Worm (Caenorhabditis elegans) whole organism, young adult: ENCODE data around the gene htrl-1.

Source experiments
- B0035.1 ChIP-seq: sonication (generic microtip); optimal IDR thresholded peaks from 2 replicates; lab custom pipeline; 2016; ENCODE audit warnings: missing genetic modification characterization, mild to moderate bottlenecking, missing compliant biosample characterization, missing genotype, missing genetic modification reagents
- C06A6.2 ChIP-seq: fragments of 200-800 bp; sonication (Bioruptor generic); conservative IDR thresholded peaks from 2 replicates; pipeline ENCODE4 v1.3.6; 2022; ENCODE audit warnings: missing genetic modification characterization, missing compliant biosample characterization
- F10E7.11 ChIP-seq: sonication (generic microtip); optimal IDR thresholded peaks from 2 replicates; lab custom pipeline; 2017; ENCODE audit warnings: mild to moderate bottlenecking, missing genetic modification characterization, moderate library complexity, missing compliant biosample characterization
- F22D6.2 ChIP-seq: sonication (generic microtip); optimal IDR thresholded peaks from 2 replicates; lab custom pipeline; 2016; ENCODE audit warnings: mild to moderate bottlenecking, missing genetic modification characterization, missing compliant biosample characterization
- F23B12.7 ChIP-seq: sonication (generic microtip); optimal IDR thresholded peaks from 2 replicates; lab custom pipeline; 2017; ENCODE audit warnings: missing genetic modification characterization, mild to moderate bottlenecking, missing compliant biosample characterization, antibody characterized with exemption, moderate library complexity; ENCODE audit not compliant: insufficient read depth
- F37B4.10 ChIP-seq: fragments of 200-800 bp; sonication (Bioruptor generic); IDR thresholded peaks from 2 replicates; pipeline ENCODE4 v1.3.6; 2022; ENCODE audit warnings: missing genetic modification characterization, missing compliant biosample characterization
- K11D2.4 ChIP-seq: fragments of 200-800 bp; sonication (Bioruptor generic); IDR thresholded peaks from 2 replicates; pipeline ENCODE4 v1.3.6; 2022; ENCODE audit warnings: missing genetic modification reagents, missing genetic modification characterization, missing compliant biosample characterization
- K12H6.12 ChIP-seq: fragments of 200-800 bp; sonication (Bioruptor generic); optimal IDR thresholded peaks from 2 replicates; lab custom pipeline; 2018; ENCODE audit warnings: mild to moderate bottlenecking, missing genetic modification characterization, missing compliant biosample characterization
- T26A5.8 ChIP-seq: sonication (generic microtip); optimal IDR thresholded peaks from 2 replicates; lab custom pipeline; 2016; ENCODE audit warnings: missing genetic modification characterization, missing compliant biosample characterization
- Y53F4B.3 ChIP-seq: fragments of 200-800 bp; sonication (Bioruptor generic); IDR thresholded peaks from 2 replicates; pipeline ENCODE4 v1.3.6; 2022; ENCODE audit warnings: missing genetic modification reagents, missing genetic modification characterization, missing compliant biosample characterization
- Y79H2A.3 ChIP-seq: fragments of 200-800 bp; sonication (Bioruptor generic); conservative IDR thresholded peaks from 2 replicates; pipeline ENCODE4 v1.3.6; 2022; ENCODE audit warnings: missing genetic modification reagents, missing genetic modification characterization, missing compliant biosample characterization
- Y95B8A.8 ChIP-seq: fragments of 200-800 bp; sonication (Bioruptor generic); IDR thresholded peaks from 2 replicates; pipeline ENCODE4 v1.3.6; 2022; ENCODE audit warnings: missing genetic modification reagents, missing genetic modification characterization, missing compliant biosample characterization
- ama-1 ChIP-seq, 3 experiments: fragments of 150-350 bp in 1 of 3; sonication (generic microtip) in 2 of 3; optimal IDR thresholded peaks; 2 replicates each; lab custom pipeline; 2014 to 2018; ENCODE audit warnings: missing biosample characterization in 2 of 3, missing genetic modification characterization in 2 of 3, missing genetic modification reagents in 2 of 3
- atf-7 ChIP-seq: sonication (generic microtip); optimal IDR thresholded peaks from 2 replicates; lab custom pipeline; 2017; ENCODE audit warnings: mild to moderate bottlenecking, missing genetic modification characterization, missing compliant biosample characterization
- attf-5 ChIP-seq: fragments of 200-800 bp; sonication (Bioruptor generic); optimal IDR thresholded peaks from 2 replicates; lab custom pipeline; 2018; ENCODE audit warnings: mild to moderate bottlenecking, missing genetic modification characterization, missing compliant biosample characterization
- bed-2 ChIP-seq: fragments of 200-800 bp; sonication (Bioruptor generic); IDR thresholded peaks from 2 replicates; pipeline ENCODE4 v1.3.6; 2022; ENCODE audit warnings: missing genetic modification reagents, missing genetic modification characterization, missing compliant biosample characterization
- ceh-27 ChIP-seq: fragments of 200-800 bp; sonication (Bioruptor generic); optimal IDR thresholded peaks from 2 replicates; lab custom pipeline; 2018; ENCODE audit warnings: mild to moderate bottlenecking, missing genetic modification characterization, moderate library complexity, missing compliant biosample characterization
- ceh-58 ChIP-seq: fragments of 200-800 bp; sonication (Bioruptor generic); IDR thresholded peaks from 2 replicates; pipeline ENCODE4 v1.3.6; 2022; ENCODE audit warnings: missing genetic modification characterization, missing compliant biosample characterization
- die-1 ChIP-seq: sonication (generic microtip); optimal IDR thresholded peaks from 2 replicates; lab custom pipeline; 2016; ENCODE audit warnings: missing genotype, mild to moderate bottlenecking, missing genetic modification characterization, missing compliant biosample characterization
- dox-1 ChIP-seq: fragments of 200-800 bp; sonication (Bioruptor generic); IDR thresholded peaks from 2 replicates; pipeline ENCODE4 v1.3.6; 2022; ENCODE audit warnings: missing genetic modification reagents, missing genetic modification characterization, missing compliant biosample characterization
- dpl-1 ChIP-seq: fragments of 150-350 bp; optimal IDR thresholded peaks from 2 replicates; lab custom pipeline; 2014; ENCODE audit warnings: missing biosample characterization, missing genetic modification reagents, missing genetic modification characterization
- egl-18 ChIP-seq: fragments of 200-800 bp; sonication (Bioruptor generic); IDR thresholded peaks from 2 replicates; pipeline ENCODE4 v1.3.6; 2022; ENCODE audit warnings: missing genetic modification reagents, missing genetic modification characterization, missing compliant biosample characterization
- egrh-3 ChIP-seq: fragments of 200-800 bp; sonication (Bioruptor generic); IDR thresholded peaks from 2 replicates; pipeline ENCODE4 v1.3.6; 2022; ENCODE audit warnings: missing genetic modification reagents, missing genetic modification characterization, missing compliant biosample characterization
- him-1 ChIP-seq: sonication (generic microtip); optimal IDR thresholded peaks from 2 replicates; lab custom pipeline; 2016; ENCODE audit warnings: missing genotype, missing genetic modification reagents, missing genetic modification characterization, missing compliant biosample characterization
- hmg-1.2 ChIP-seq: fragments of 200-800 bp; sonication (Bioruptor generic); IDR thresholded peaks from 2 replicates; pipeline ENCODE4 v1.3.6; 2022; ENCODE audit warnings: missing genetic modification reagents, missing genetic modification characterization, missing compliant biosample characterization
- hmg-20 ChIP-seq: fragments of 200-800 bp; sonication (Bioruptor generic); IDR thresholded peaks from 2 replicates; pipeline ENCODE4 v1.3.6; 2022; ENCODE audit warnings: missing genetic modification reagents, missing genetic modification characterization, missing compliant biosample characterization
- hrde-1 ChIP-seq: sonication (generic microtip); optimal IDR thresholded peaks from 2 replicates; lab custom pipeline; 2016; ENCODE audit warnings: missing genetic modification characterization, mild to moderate bottlenecking, missing compliant biosample characterization, moderate library complexity, missing genotype, missing genetic modification reagents, borderline replicate concordance
- hsf-1 ChIP-seq: fragments of 200-800 bp; sonication (Bioruptor generic); IDR thresholded peaks from 2 replicates; pipeline ENCODE4 v1.3.6; 2022; ENCODE audit warnings: missing genetic modification reagents, missing genetic modification characterization, missing compliant biosample characterization
- let-526 ChIP-seq: fragments of 200-800 bp; sonication (Bioruptor generic); IDR thresholded peaks from 2 replicates; pipeline ENCODE4 v1.3.6; 2022; ENCODE audit warnings: missing genetic modification reagents, missing genetic modification characterization, missing compliant biosample characterization
- lin-40 ChIP-seq: sonication (generic microtip); optimal IDR thresholded peaks from 2 replicates; lab custom pipeline; 2016; ENCODE audit warnings: missing genetic modification characterization, mild to moderate bottlenecking, missing compliant biosample characterization, missing genotype, missing genetic modification reagents
- nfya-2 ChIP-seq: fragments of 200-800 bp; sonication (Bioruptor generic); IDR thresholded peaks from 2 replicates; pipeline ENCODE4 v1.3.6; 2022; ENCODE audit warnings: missing genetic modification reagents, missing genetic modification characterization, missing compliant biosample characterization
- nhr-120 ChIP-seq: fragments of 200-800 bp; sonication (Bioruptor generic); IDR thresholded peaks from 2 replicates; pipeline ENCODE4 v1.3.6; 2022; ENCODE audit warnings: missing genetic modification characterization, missing compliant biosample characterization
- nhr-80 ChIP-seq: sonication (generic microtip); optimal IDR thresholded peaks from 2 replicates; lab custom pipeline; 2016; ENCODE audit warnings: missing genetic modification characterization, missing compliant biosample characterization
- pha-4 ChIP-seq: fragments of 150-350 bp; sonication (generic microtip); optimal IDR thresholded peaks from 2 replicates; lab custom pipeline; 2014; ENCODE audit warnings: missing biosample characterization, missing genetic modification reagents, missing genetic modification characterization
- sea-2 ChIP-seq: fragments of 200-800 bp; sonication (Bioruptor generic); IDR thresholded peaks from 2 replicates; pipeline ENCODE4 v1.3.6; 2022; ENCODE audit warnings: missing genetic modification characterization, missing compliant biosample characterization
- snpc-1.3 ChIP-seq: sonication (generic microtip); optimal IDR thresholded peaks from 2 replicates; lab custom pipeline; 2017; ENCODE audit warnings: missing genetic modification characterization, mild to moderate bottlenecking, missing compliant biosample characterization, antibody characterized with exemption, moderate library complexity, missing genotype, missing genetic modification reagents; ENCODE audit not compliant: insufficient read depth
- somi-1 ChIP-seq: fragments of 200-800 bp; sonication (Bioruptor generic); optimal IDR thresholded peaks from 2 replicates; lab custom pipeline; 2018; ENCODE audit warnings: mild to moderate bottlenecking, missing genetic modification characterization, missing compliant biosample characterization
- zim-3 ChIP-seq: sonication (generic microtip); optimal IDR thresholded peaks from 2 replicates; lab custom pipeline; 2017; ENCODE audit warnings: mild to moderate bottlenecking, missing genetic modification characterization, moderate library complexity, missing compliant biosample characterization
- ztf-22 ChIP-seq: fragments of 200-800 bp; sonication (Bioruptor generic); optimal IDR thresholded peaks from 2 replicates; lab custom pipeline; 2018; ENCODE audit warnings: mild to moderate bottlenecking, missing genetic modification characterization, moderate library complexity, missing compliant biosample characterization
- ztf-25 ChIP-seq: fragments of 200-800 bp; sonication (Bioruptor generic); IDR thresholded peaks from 2 replicates; pipeline ENCODE4 v1.3.6; 2022; ENCODE audit warnings: missing genetic modification reagents, missing genetic modification characterization, missing compliant biosample characterization
- ztf-26 ChIP-seq: sonication (generic microtip); optimal IDR thresholded peaks from 2 replicates; lab custom pipeline; 2017; ENCODE audit warnings: missing genetic modification characterization, missing compliant biosample characterization

htrl-1 gene

ce11 chrV:11531831-11532534 lies 35.8 kb upstream of the htrl-1 start (continued):
- peak; percentile 7 for TF ChIP-seq F23B12.7 (tag; lab: Kevin White, UChicago)
- no peak; the same call in 1 of the 2 replicates for TF ChIP-seq egrh-3 (GFP tag; lab: Robert Waterston, UW)
- TF ChIP-seq ceh-27 (GFP tag; lab: Kevin White, UChicago): peak; percentile 32
- TF ChIP-seq dox-1 (GFP tag; lab: Robert Waterston, UW): peak; percentile 52; the same call in 1 of the 2 replicates
- TF ChIP-seq hmg-1.2: peak; percentile 78
- TF ChIP-seq attf-5 (GFP tag; lab: Kevin White, UChicago): peak; percentile 79
- TF ChIP-seq atf-7 (tag; lab: Kevin White, UChicago): peak; percentile 81
- TF ChIP-seq nhr-80 (tag; lab: Kevin White, UChicago): peak; percentile 98
- peak; percentile 48 for TF ChIP-seq die-1
- no peak for TF ChIP-seq hsf-1 (GFP tag; lab: Robert Waterston, UW)
- peak; percentile 16 for TF ChIP-seq zim-3
- TF ChIP-seq let-526 (GFP tag; lab: Robert Waterston, UW): peak; percentile 26; the same call in 1 of the 2 replicates
- no peak for TF ChIP-seq hrde-1 (tag; lab: Kevin White, UChicago)
- peak; percentile 88 for TF ChIP-seq somi-1 (GFP tag; lab: Kevin White, UChicago)
- peak; percentile 76 for TF ChIP-seq K12H6.12 (tag; lab: Kevin White, UChicago)

ce11 chrV:11531100-11531499 lies 34.9 kb upstream of the htrl-1 start:
- TF ChIP-seq ceh-27 (GFP tag; lab: Kevin White, UChicago): peak; percentile 68
- no peak for TF ChIP-seq Y95B8A.8
- peak; percentile 17 for TF ChIP-seq ztf-26 (tag; lab: Kevin White, UChicago)
- peak; percentile 56 for TF ChIP-seq lin-40 (tag; lab: Kevin White, UChicago)
- no peak for TF ChIP-seq F37B4.10 (GFP tag; lab: Robert Waterston, UW)

ce11 chrV:11529541-11529940 lies 33.4 kb upstream of the htrl-1 start:
- TF ChIP-seq somi-1 (GFP tag; lab: Kevin White, UChicago) (no peak), ztf-25 (no peak), die-1 (no peak), ceh-58 (GFP tag; lab: Robert Waterston, UW) (no peak), hmg-20 (GFP tag; lab: Robert Waterston, UW) (no peak), F22D6.2 (tag; lab: Kevin White, UChicago) (no peak), dox-1 (GFP tag; lab: Robert Waterston, UW) (no peak), ceh-27 (GFP tag; lab: Kevin White, UChicago) (no peak), pha-4 (no peak), ztf-22 (GFP tag; lab: Kevin White, UChicago) (no peak), bed-2 (no peak), C06A6.2 (GFP tag; lab: Robert Waterston, UW) (no peak)
- TF ChIP-seq, all 124 proteins: peak for 0

ce11 chrV:11528633-11529327 lies 32.6 kb upstream of the htrl-1 start:
- no peak for TF ChIP-seq snpc-1.3 (tag; lab: Kevin White, UChicago)
- no peak for TF ChIP-seq dpl-1 (GFP tag; lab: Kevin White, UChicago)
- no peak for TF ChIP-seq F10E7.11 (tag; lab: Kevin White, UChicago)
- TF ChIP-seq sea-2 (GFP tag; lab: Robert Waterston, UW): no peak
- TF ChIP-seq egrh-3 (GFP tag; lab: Robert Waterston, UW): no peak
- TF ChIP-seq B0035.1: no peak
- no peak for TF ChIP-seq nfya-2
- no peak for TF ChIP-seq Y79H2A.3
- TF ChIP-seq hmg-20 (GFP tag; lab: Robert Waterston, UW): no peak
- no peak for TF ChIP-seq him-1 (tag; lab: Kevin White, UChicago)
- no peak for TF ChIP-seq T26A5.8 (tag; lab: Kevin White, UChicago)
- TF ChIP-seq nhr-120: no peak
- no peak for TF ChIP-seq ztf-26 (tag; lab: Kevin White, UChicago)
- TF ChIP-seq egl-18 (GFP tag; lab: Robert Waterston, UW): no peak
- TF ChIP-seq Y53F4B.3: no peak
- TF ChIP-seq ama-1 (optimal IDR thresholded peaks at IDR 0.05; lab: Kevin White, UChicago): no peak
- TF ChIP-seq ama-1 (GFP tag; optimal IDR thresholded peaks at IDR 0.05; lab: Kevin White, UChicago): no peak
- no peak for TF ChIP-seq K11D2.4 (GFP tag; lab: Robert Waterston, UW)
